Worm (Caenorhabditis elegans) whole organism, early embryonic: Measurements from ENCODE around the gene srw-57.

Experiments
- F13C5.2 ChIP-seq: sonication (generic microtip); optimal IDR thresholded peaks from 2 replicates; lab custom pipeline; 2017; ENCODE audit warnings: mild to moderate bottlenecking, missing genetic modification characterization, inconsistent platforms, missing compliant biosample characterization
- aly-1 ChIP-seq: sonication (generic microtip); optimal IDR thresholded peaks from 2 replicates; lab custom pipeline; 2016; ENCODE audit warnings: missing genetic modification characterization, missing compliant biosample characterization
- ama-1 ChIP-seq: fragments of 150-350 bp; optimal IDR thresholded peaks from 2 replicates; lab custom pipeline; 2014
- ceh-36 ChIP-seq: sonication (generic microtip); optimal IDR thresholded peaks from 2 replicates; lab custom pipeline; 2016; ENCODE audit warnings: missing genetic modification characterization, inconsistent platforms, missing compliant biosample characterization
- ets-7 ChIP-seq: sonication (generic microtip); optimal IDR thresholded peaks from 2 replicates; lab custom pipeline; 2016; ENCODE audit warnings: missing genotype, missing genetic modification characterization, missing compliant biosample characterization
- flt-1 ChIP-seq: fragments of 200-800 bp; sonication (Bioruptor generic); IDR thresholded peaks from 2 replicates; pipeline ENCODE4 v1.3.6; 2022; ENCODE audit warnings: missing genetic modification characterization, missing compliant biosample characterization
- hmbx-1 ChIP-seq: sonication (generic microtip); optimal IDR thresholded peaks from 2 replicates; lab custom pipeline; 2016; ENCODE audit warnings: mild to moderate bottlenecking, missing genetic modification characterization, missing compliant biosample characterization
- hnd-1 ChIP-seq: sonication (generic microtip); optimal IDR thresholded peaks from 2 replicates; lab custom pipeline; 2016; ENCODE audit warnings: missing genetic modification characterization, missing compliant biosample characterization
- sea-1 ChIP-seq: fragments of 200-800 bp; sonication (Bioruptor generic); conservative IDR thresholded peaks from 2 replicates; pipeline ENCODE4 v1.3.6; 2022; ENCODE audit warnings: missing genetic modification characterization, missing compliant biosample characterization
- tbx-11 ChIP-seq: fragments of 200-800 bp; sonication (Bioruptor generic); IDR thresholded peaks from 2 replicates; pipeline ENCODE4 v1.3.6; 2022; ENCODE audit warnings: missing genetic modification characterization, missing compliant biosample characterization
- tra-4 ChIP-seq: sonication (generic microtip); optimal IDR thresholded peaks from 2 replicates; lab custom pipeline; 2017; ENCODE audit warnings: missing genetic modification characterization, missing compliant biosample characterization

ce11 chrV:15982733-15983344, 28.0 kb upstream of the srw-57 start, which contains the start of the genes fbxa-99 and F36G9.13:
- no peak for TF ChIP-seq flt-1
- TF ChIP-seq tbx-11 (GFP tag; lab: Robert Waterston, UW) = no peak
- TF ChIP-seq tra-4 (tag; lab: Kevin White, UChicago) = no peak
- TF ChIP-seq ets-7 = no peak
- no peak for TF ChIP-seq ceh-36 (tag; lab: Kevin White, UChicago)
- TF ChIP-seq hmbx-1 (tag; lab: Kevin White, UChicago) = no peak
- no peak for TF ChIP-seq F13C5.2
- no peak for TF ChIP-seq sea-1 (GFP tag; lab: Robert Waterston, UW)
- no peak for TF ChIP-seq ama-1 (lab: Kevin White, UChicago)
- TF ChIP-seq hnd-1 (tag; lab: Kevin White, UChicago) = no peak
- no peak for TF ChIP-seq aly-1
